Worm (Caenorhabditis elegans): ENCODE data around the gene C56G2.15.

The C56G2.15 gene

ce11 chrIII:6341878-6342453 is 25.7 kb downstream of the C56G2.15 start, which contains the start of gene rpn-13 (continued):
- TF ChIP-seq unc-62 (GFP tag; optimal IDR thresholded peaks at IDR 0.05 in 1 of 2) (peak in 1 of 2 experiments; percentile 94), unc-62 (tag; optimal IDR thresholded peaks at IDR 0.05) (no peak)

DNA sequence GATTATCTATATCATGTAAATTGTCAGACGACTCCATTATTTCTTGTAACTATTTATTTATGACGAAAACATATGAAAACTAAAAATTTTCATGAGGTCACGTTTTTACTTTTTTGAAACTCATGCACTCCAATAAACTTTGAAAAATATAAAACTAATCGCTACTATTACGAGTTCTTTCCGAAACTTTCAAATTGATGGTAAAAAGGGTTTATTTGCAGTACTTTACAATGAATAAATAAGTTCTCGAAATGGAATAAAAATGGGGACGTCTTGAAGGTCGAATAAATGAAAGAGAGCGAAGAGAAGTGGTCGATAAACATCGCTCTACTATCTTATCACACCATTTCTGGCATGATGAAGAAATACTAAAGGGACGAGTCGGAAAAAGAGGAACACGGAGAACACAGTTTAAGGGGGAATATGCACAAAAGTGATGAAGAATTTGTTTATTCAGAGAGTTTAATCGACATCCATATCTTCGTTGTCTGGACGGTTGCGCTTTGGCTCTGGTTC is 27.7 kb downstream of the C56G2.15 start, which contains the start of gene let-767:
Gene let-767, minus strand, starts transcription at position 51 of the 516 bp plus-strand sequence.
- TF ChIP-seq dmd-6 (GFP tag; IDR thresholded peaks at IDR 0.05), result peak; percentile 7; the same call in 1 of the 2 replicates
- TF ChIP-seq hlh-11 (tag; optimal IDR thresholded peaks at IDR 0.05), result peak; percentile 28
- TF ChIP-seq daf-16 (GFP tag; optimal IDR thresholded peaks at IDR 0.05), result no peak
- TF ChIP-seq daf-16 (tag; optimal IDR thresholded peaks at IDR 0.05), result peak; percentile 68
- TF ChIP-seq nhr-28 (tag; optimal IDR thresholded peaks at IDR 0.05), result peak; percentile 41
- TF ChIP-seq lin-13 (GFP tag; optimal IDR thresholded peaks at IDR 0.05), result peak; percentile 47
- no peak for TF ChIP-seq ama-1 (optimal IDR thresholded peaks at IDR 0.05)
- peak; percentile 70 for TF ChIP-seq pqm-1 (tag; optimal IDR thresholded peaks at IDR 0.05)
- peak; percentile 21 for TF ChIP-seq mep-1 (tag; optimal IDR thresholded peaks at IDR 0.05)
- no peak for TF ChIP-seq Y75B8A.6 (GFP tag; IDR thresholded peaks at IDR 0.05)
- no peak for TF ChIP-seq set-16 (GFP tag; IDR thresholded peaks at IDR 0.05)

- TF ChIP-seq snpc-4 (tag; optimal IDR thresholded peaks at IDR 0.05), result no peak
- TF ChIP-seq fkh-10 (GFP tag; optimal IDR thresholded peaks at IDR 0.05), result peak; percentile 24
These were observed 33.3 kb downstream of the C56G2.15 start for ce11 chrIII:6334364-6334763.

- TF ChIP-seq unc-62 (GFP tag; optimal IDR thresholded peaks at IDR 0.05 in 1 of 2) (no peak), unc-62 (tag; optimal IDR thresholded peaks at IDR 0.05) (no peak), lir-3 (tag; optimal IDR thresholded peaks at IDR 0.05) (no peak), ctbp-1 (GFP tag; IDR thresholded peaks at IDR 0.05) (no peak), saeg-2 (GFP tag; IDR thresholded peaks at IDR 0.05) (no peak), Y5F2A.4 (GFP tag; optimal IDR thresholded peaks at IDR 0.05) (no peak), Y105C5A.15 (GFP tag; IDR thresholded peaks at IDR 0.05) (no peak), cey-2 (tag; optimal IDR thresholded peaks at IDR 0.05; ENCODE audit: borderline replicate concordance, insufficient read depth) (no peak), ceh-28 (tag; optimal IDR thresholded peaks at IDR 0.05) (no peak), spr-1 (tag; optimal IDR thresholded peaks at IDR 0.05) (no peak), mdt-29 (GFP tag; IDR thresholded peaks at IDR 0.05) (no peak), nhr-102 (tag; optimal IDR thresholded peaks at IDR 0.05) (no peak), F44E2.7 (GFP tag; IDR thresholded peaks at IDR 0.05) (no peak), F49E8.2 (tag; optimal IDR thresholded peaks at IDR 0.05; ENCODE audit: borderline replicate concordance) (no peak), ztf-11 (tag; optimal IDR thresholded peaks at IDR 0.05) (no peak), nhr-237 (tag; optimal IDR thresholded peaks at IDR 0.05) (no peak), dmd-9 (GFP tag; IDR thresholded peaks at IDR 0.05) (no peak), nhr-11 (tag; optimal IDR thresholded peaks at IDR 0.05) (no peak), R02D3.7 (tag; optimal IDR thresholded peaks at IDR 0.05) (no peak)
These were observed 36.4 kb downstream of the C56G2.15 start, which contains the start of gene C56G2.4 for ce11 chrIII:6331211-6331782. C56G2.4 (plus strand) TSS chrIII:6331732.

DNA sequence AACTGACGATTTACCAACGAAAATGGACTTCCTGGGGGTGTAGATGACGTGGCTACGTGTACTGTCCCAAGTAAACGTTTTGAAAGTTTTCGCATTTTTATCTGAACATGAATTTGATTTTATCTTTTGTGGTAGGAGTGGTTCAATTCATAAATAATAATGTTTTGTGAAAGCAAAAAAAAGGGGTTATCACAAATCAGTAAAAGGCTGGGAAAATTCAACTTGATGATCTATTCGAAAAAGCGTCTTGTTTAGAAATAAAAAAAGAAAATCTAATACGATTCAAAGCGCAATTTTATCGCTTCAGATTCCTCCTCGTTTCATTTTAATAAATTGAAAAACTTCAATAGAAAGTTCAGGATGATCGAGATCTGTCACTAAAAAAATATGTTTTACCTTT is 43.6 kb downstream of the C56G2.15 start, which contains the start of gene C56G2.5:
Gene C56G2.5, minus strand, starts transcription at position 101 of the 400 bp plus-strand sequence.
- TF ChIP-seq unc-62 (GFP tag; optimal IDR thresholded peaks at IDR 0.05 in 1 of 2), result peak in 1 of 2 experiments; percentile 38
- TF ChIP-seq unc-62 (tag; optimal IDR thresholded peaks at IDR 0.05), result no peak
- no peak for TF ChIP-seq arid-1 (GFP tag; conservative IDR thresholded peaks at IDR 0.05)

Data from whole organism, L4 larva.